Fruit fly (Drosophila melanogaster) whole organism, embryonic: ENCODE measurements around the gene twf.

Experiments used
- CG13775 ChIP-seq: fragments of 200-800 bp; sonication (Bioruptor generic); optimal IDR thresholded peaks from 3 replicates; lab custom pipeline; 2017; ENCODE audit warnings: missing biosample characterization, mild to moderate bottlenecking, missing genetic modification characterization
- CG18619 ChIP-seq: fragments of 200-800 bp; sonication (Bioruptor generic); optimal IDR thresholded peaks from 3 replicates; lab custom pipeline; 2017; ENCODE audit warnings: missing biosample characterization, mild to moderate bottlenecking, missing genetic modification characterization
- CG2129 ChIP-seq: fragments of 200-800 bp; sonication (Bioruptor generic); IDR thresholded peaks from 2 replicates; pipeline ENCODE4 v1.3.6; 2022; ENCODE audit warnings: missing biosample characterization, missing genetic modification characterization; ENCODE audit not compliant: partially characterized antibody
- CG6854 ChIP-seq: fragments of 200-800 bp; sonication (Bioruptor generic); optimal IDR thresholded peaks from 3 replicates; lab custom pipeline; 2017; ENCODE audit warnings: missing biosample characterization, mild to moderate bottlenecking, missing genetic modification characterization
- Sry-δ ChIP-seq: fragments of 200-800 bp; sonication (Bioruptor generic); optimal IDR thresholded peaks from 2 replicates; lab custom pipeline; 2016; ENCODE audit warnings: missing biosample characterization, missing genetic modification characterization
- jumu ChIP-seq: fragments of 200-800 bp; sonication (Bioruptor generic); optimal IDR thresholded peaks from 3 replicates; lab custom pipeline; 2016; ENCODE audit warnings: missing biosample characterization, missing genetic modification characterization
- vnd ChIP-seq: fragments of 200-800 bp; sonication (Bioruptor generic); IDR thresholded peaks from 3 replicates; pipeline ENCODE4 v1.3.6; 2022; ENCODE audit warnings: missing biosample characterization, missing genetic modification characterization; ENCODE audit not compliant: partially characterized antibody

DNA sequence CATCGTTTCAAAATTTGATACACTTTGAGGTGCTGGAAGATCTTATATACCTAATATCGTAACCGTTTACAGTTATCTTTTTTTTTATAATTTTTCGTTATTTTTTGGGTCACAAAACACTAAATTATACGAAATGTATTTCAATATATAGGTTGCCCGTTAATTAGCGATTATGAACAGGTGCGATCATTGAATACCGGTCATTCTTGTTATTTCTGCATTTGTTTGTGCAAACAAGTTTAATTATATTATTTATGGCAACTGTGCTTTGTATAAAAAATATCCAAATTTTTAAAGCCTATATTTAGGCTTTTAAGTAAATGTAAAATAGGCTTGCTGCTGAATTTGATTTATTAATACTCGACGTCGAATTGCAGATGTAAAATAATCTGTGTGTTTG lies 30.1 kb downstream of the twf start, which contains the start of gene CG42500:
- TF ChIP-seq CG18619 (no peak), CG13775 (GFP tag; lab: Kevin White, UChicago) (no peak), Sry-δ (GFP tag; lab: Kevin White, UChicago) (no peak), CG6854 (GFP tag; lab: Kevin White, UChicago) (no peak), jumu (GFP tag; lab: Kevin White, UChicago) (no peak), vnd (GFP tag; lab: Robert Waterston, UW) (no peak), CG2129 (GFP tag; lab: Robert Waterston, UW) (no peak)
